Worm (Caenorhabditis elegans) whole organism, L3 larva: ENCODE data around the gene msp-51.
"Not testable (repeated sequence)": the region's sequence is repeated elsewhere in the genome, so short reads cannot be mapped to it uniquely, and the experiment has no call there.

Experiments used
- ZK546.5 ChIP-seq: sonication (generic microtip); optimal IDR thresholded peaks from 2 replicates; lab custom pipeline; 2017; ENCODE audit warnings: missing biosample characterization, missing genetic modification characterization
- aly-2 ChIP-seq: fragments of 150-350 bp; optimal IDR thresholded peaks from 2 replicates; lab custom pipeline; 2014; ENCODE audit warnings: missing biosample characterization, missing genetic modification characterization
- ama-1 ChIP-seq: fragments of 150-350 bp; optimal IDR thresholded peaks from 2 replicates; lab custom pipeline; 2018
- ceh-16 ChIP-seq: sonication (generic microtip); optimal IDR thresholded peaks from 2 replicates; lab custom pipeline; 2017; ENCODE audit warnings: missing biosample characterization, missing genetic modification characterization
- ceh-28 ChIP-seq: fragments of 150-350 bp; optimal IDR thresholded peaks from 2 replicates; lab custom pipeline; 2014; ENCODE audit warnings: missing biosample characterization, missing genetic modification reagents, missing genetic modification characterization
- daf-12 ChIP-seq: fragments of 150-350 bp; optimal IDR thresholded peaks from 2 replicates; lab custom pipeline; 2014; ENCODE audit warnings: missing biosample characterization, missing genetic modification reagents, missing genetic modification characterization
- egl-27 ChIP-seq: sonication (generic microtip); optimal IDR thresholded peaks from 4 replicates; lab custom pipeline; 2017; ENCODE audit warnings: missing biosample characterization, missing genetic modification reagents, missing genetic modification characterization
- egl-5 ChIP-seq: fragments of 150-350 bp; optimal IDR thresholded peaks from 2 replicates; lab custom pipeline; 2017; ENCODE audit warnings: missing biosample characterization, missing genetic modification reagents, missing genetic modification characterization, inconsistent platforms
- elt-1 ChIP-seq: fragments of 150-350 bp; optimal IDR thresholded peaks from 2 replicates; lab custom pipeline; 2014; ENCODE audit warnings: missing biosample characterization, missing genetic modification characterization
- elt-2 ChIP-seq: sonication (generic microtip); optimal IDR thresholded peaks from 2 replicates; lab custom pipeline; 2016; ENCODE audit warnings: missing genetic modification reagents, mild to moderate bottlenecking, missing genetic modification characterization, missing compliant biosample characterization
- elt-3 ChIP-seq, 3 experiments: fragments of 150-350 bp in 1 of 3; sonication (generic microtip) in 2 of 3; optimal IDR thresholded peaks; 2 replicates in 2 of 3; 4 replicates in 1 of 3; lab custom pipeline; 2014 to 2017; ENCODE audit warnings: missing biosample characterization in 3 of 3, missing genetic modification characterization in 3 of 3
- fkh-10 ChIP-seq: sonication (generic microtip); optimal IDR thresholded peaks from 2 replicates; lab custom pipeline; 2017; ENCODE audit warnings: missing biosample characterization, missing genetic modification reagents, missing genetic modification characterization
- fos-1 ChIP-seq: fragments of 150-350 bp; optimal IDR thresholded peaks from 2 replicates; lab custom pipeline; 2014; ENCODE audit warnings: missing biosample characterization, missing genetic modification characterization
- hmg-11 ChIP-seq: sonication (generic microtip); optimal IDR thresholded peaks from 2 replicates; lab custom pipeline; 2016; ENCODE audit warnings: missing genetic modification characterization, missing compliant biosample characterization
- jun-1 ChIP-seq: fragments of 150-350 bp; optimal IDR thresholded peaks from 2 replicates; lab custom pipeline; 2014; ENCODE audit warnings: missing biosample characterization, missing genetic modification reagents, missing genetic modification characterization
- lin-15B ChIP-seq: fragments of 150-350 bp; optimal IDR thresholded peaks from 2 replicates; lab custom pipeline; 2014; ENCODE audit warnings: missing biosample characterization, missing genetic modification characterization
- lsy-12 ChIP-seq: sonication (generic microtip); optimal IDR thresholded peaks from 2 replicates; lab custom pipeline; 2016; ENCODE audit warnings: mild to moderate bottlenecking, missing genetic modification characterization, missing compliant biosample characterization
- mdl-1 ChIP-seq: fragments of 150-350 bp; optimal IDR thresholded peaks from 2 replicates; lab custom pipeline; 2014; ENCODE audit warnings: missing biosample characterization, missing genetic modification characterization
- mml-1 ChIP-seq: fragments of 150-350 bp; sonication (generic microtip); optimal IDR thresholded peaks from 3 replicates; lab custom pipeline; 2014; ENCODE audit warnings: missing biosample characterization, missing genetic modification characterization
- nfya-1 ChIP-seq: sonication (generic microtip); optimal IDR thresholded peaks from 2 replicates; lab custom pipeline; 2017; ENCODE audit warnings: missing genetic modification characterization, mild to moderate bottlenecking, missing compliant biosample characterization, antibody characterized with exemption, moderate library complexity; ENCODE audit not compliant: insufficient read depth
- nhr-23 ChIP-seq: fragments of 150-350 bp; optimal IDR thresholded peaks from 2 replicates; lab custom pipeline; 2014; ENCODE audit warnings: missing biosample characterization, missing genetic modification reagents, missing genetic modification characterization
- nhr-25 ChIP-seq: sonication (generic microtip); optimal IDR thresholded peaks from 2 replicates; lab custom pipeline; 2017; ENCODE audit warnings: missing biosample characterization, missing genetic modification characterization
- nhr-28 ChIP-seq: fragments of 150-350 bp; optimal IDR thresholded peaks from 2 replicates; lab custom pipeline; 2014; ENCODE audit warnings: missing biosample characterization, missing genetic modification characterization
- nhr-43 ChIP-seq: sonication (generic microtip); optimal IDR thresholded peaks from 2 replicates; lab custom pipeline; 2016; ENCODE audit warnings: mild to moderate bottlenecking, missing genetic modification characterization, missing compliant biosample characterization; ENCODE audit not compliant: poor library complexity, severe bottlenecking
- nhr-76 ChIP-seq: fragments of 150-350 bp; sonication (generic microtip); optimal IDR thresholded peaks from 5 replicates; lab custom pipeline; 2014; ENCODE audit warnings: missing biosample characterization, missing genetic modification characterization
- pha-4 ChIP-seq: fragments of 150-350 bp; optimal IDR thresholded peaks from 2 replicates; lab custom pipeline; 2014; ENCODE audit warnings: missing biosample characterization, missing genetic modification reagents, missing genetic modification characterization
- pqm-1 ChIP-seq: fragments of 150-350 bp; optimal IDR thresholded peaks from 2 replicates; lab custom pipeline; 2017; ENCODE audit warnings: missing biosample characterization, missing genetic modification characterization, inconsistent platforms
- sea-2 ChIP-seq: fragments of 150-350 bp; sonication (generic microtip); optimal IDR thresholded peaks from 4 replicates; lab custom pipeline; 2014; ENCODE audit warnings: missing biosample characterization, missing genetic modification reagents, missing genetic modification characterization
- skn-1 ChIP-seq: fragments of 150-350 bp; optimal IDR thresholded peaks from 2 replicates; lab custom pipeline; 2014; ENCODE audit warnings: missing biosample characterization, missing genetic modification characterization
- snpc-4 ChIP-seq: fragments of 150-350 bp; optimal IDR thresholded peaks from 2 replicates; lab custom pipeline; 2014; ENCODE audit warnings: missing biosample characterization, missing genetic modification characterization
- unc-39 ChIP-seq: sonication (generic microtip); optimal IDR thresholded peaks from 4 replicates; lab custom pipeline; 2017; ENCODE audit warnings: missing biosample characterization, missing genetic modification characterization
- unc-62 ChIP-seq: fragments of 150-350 bp; sonication (generic microtip); optimal IDR thresholded peaks from 4 replicates; lab custom pipeline; 2014; ENCODE audit warnings: missing biosample characterization, missing genetic modification reagents, missing genetic modification characterization

msp-51 gene

DNA sequence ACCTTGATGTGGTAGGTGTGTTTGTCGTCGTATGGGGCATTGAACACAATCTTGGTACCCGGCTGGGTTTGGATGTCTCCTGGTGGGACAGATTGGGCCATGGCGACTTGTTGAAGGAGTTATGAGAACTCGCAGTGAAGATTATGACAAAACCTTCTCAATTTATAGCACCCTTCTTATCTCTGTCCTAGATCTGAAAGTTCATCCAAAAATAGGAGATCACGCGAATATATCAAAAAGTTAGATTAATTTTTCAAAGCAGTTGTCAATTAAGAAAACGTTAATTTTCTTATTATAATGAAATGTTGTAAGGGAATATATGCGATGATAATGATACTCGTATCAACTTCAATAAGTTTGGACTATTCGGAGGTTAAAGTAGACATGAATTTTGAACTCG is at the start of gene msp-51:
Gene msp-51 (minus strand): TSS at position 101 of the 400 bp plus-strand sequence.
- TF ChIP-seq mdl-1 (tag; lab: Kevin White, UChicago); ama-1 (lab: Kevin White, UChicago); fos-1: not testable (repeated sequence)

DNA sequence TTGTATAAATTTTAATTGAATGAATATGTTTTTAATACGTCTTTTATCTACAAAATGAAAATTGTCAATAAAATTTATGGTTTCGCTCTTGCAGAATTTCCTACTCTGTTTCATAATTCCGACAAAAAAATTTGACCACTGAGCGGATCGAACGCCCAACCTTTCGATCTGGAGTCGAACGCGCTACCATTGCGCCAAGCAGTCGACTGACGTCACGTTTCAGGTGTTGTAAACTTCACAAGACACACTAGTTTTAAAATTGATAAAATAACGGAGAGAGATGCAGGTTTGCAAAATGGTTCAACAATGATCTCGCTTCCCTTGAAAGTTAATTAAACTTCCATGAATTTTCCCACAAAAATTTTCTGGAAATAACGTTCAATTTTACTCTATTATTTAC is 49.0 kb upstream of the msp-51 start:
- TF ChIP-seq unc-39 (tag; lab: Kevin White, UChicago) (no peak), pqm-1 (peak; percentile 22), sea-2 (GFP tag; lab: Kevin White, UChicago) (no peak), elt-2 (tag; lab: Kevin White, UChicago) (peak; percentile 30), nfya-1 (peak; percentile 13), nhr-76 (no peak), nhr-43 (tag; lab: Kevin White, UChicago) (peak; percentile 17), hmg-11 (tag; lab: Kevin White, UChicago) (no peak)

DNA sequence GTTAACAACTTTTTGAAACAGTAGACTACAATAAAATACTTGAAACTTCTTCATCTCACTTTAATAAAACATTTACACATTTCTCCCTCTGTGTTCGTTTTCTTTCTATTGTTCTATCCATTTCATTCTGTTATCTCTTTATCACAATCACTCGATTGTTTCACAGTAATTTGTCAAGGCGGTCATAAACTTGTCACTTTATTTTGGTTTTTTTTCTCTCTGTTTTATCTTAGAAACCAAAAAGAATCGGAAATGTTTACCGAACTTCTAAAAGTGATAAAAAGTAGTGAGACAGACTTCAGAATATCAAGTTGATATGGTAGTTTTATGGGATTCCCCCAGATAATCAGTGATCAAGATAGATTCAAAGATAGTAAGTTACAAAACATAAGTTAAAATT is 44.1 kb upstream of the msp-51 start, which contains the start of gene Y4C6B.2:
Gene Y4C6B.2 (plus strand): TSS at position 320 of the 400 bp plus-strand sequence.
- TF ChIP-seq nhr-23 (no peak), elt-3 (tag; optimal IDR thresholded peaks at IDR 0.05; lab: Kevin White, UChicago) (peak in 1 of 3 experiments; percentile 24), ama-1 (lab: Kevin White, UChicago) (no peak)

DNA sequence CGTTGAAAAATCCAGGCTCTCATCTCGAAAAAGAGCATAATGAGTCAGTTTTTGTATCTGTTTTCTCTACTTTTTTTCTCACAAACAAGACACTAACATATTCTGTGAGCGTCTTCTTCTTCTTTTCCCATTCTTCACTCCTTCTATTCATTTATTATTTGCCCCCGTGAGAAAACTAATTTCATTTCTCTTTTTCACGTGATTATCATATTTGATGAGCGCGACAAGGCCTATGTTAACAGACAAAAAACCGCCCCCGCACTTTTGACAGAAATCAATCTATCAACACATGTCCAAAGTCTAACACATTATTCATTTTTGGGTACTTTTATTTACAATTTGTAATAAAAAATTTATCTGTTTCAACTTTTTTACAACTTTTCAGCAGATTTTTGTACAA is 42.5 kb upstream of the msp-51 start:
- no peak for TF ChIP-seq fkh-10 (GFP tag; lab: Kevin White, UChicago)
- no peak for TF ChIP-seq jun-1
- no peak for TF ChIP-seq mdl-1 (tag; lab: Kevin White, UChicago)
- no peak for TF ChIP-seq skn-1 (tag; lab: Kevin White, UChicago)
- TF ChIP-seq ceh-28 (tag; lab: Kevin White, UChicago): no peak
- no peak for TF ChIP-seq mml-1 (tag; lab: Kevin White, UChicago)
- no peak for TF ChIP-seq elt-2 (tag; lab: Kevin White, UChicago)
- TF ChIP-seq unc-62: no peak
- TF ChIP-seq unc-39 (tag; lab: Kevin White, UChicago): no peak
- TF ChIP-seq lin-15B: no peak
- no peak for TF ChIP-seq ceh-16 (tag; lab: Kevin White, UChicago)
- TF ChIP-seq egl-27 (tag; lab: Kevin White, UChicago): no peak
- no peak for TF ChIP-seq daf-12
- no peak for TF ChIP-seq aly-2
- TF ChIP-seq ama-1 (lab: Kevin White, UChicago): no peak
- TF ChIP-seq sea-2 (GFP tag; lab: Kevin White, UChicago): no peak
- no peak for TF ChIP-seq nhr-76
- TF ChIP-seq, all 47 proteins: peak for 0

DNA sequence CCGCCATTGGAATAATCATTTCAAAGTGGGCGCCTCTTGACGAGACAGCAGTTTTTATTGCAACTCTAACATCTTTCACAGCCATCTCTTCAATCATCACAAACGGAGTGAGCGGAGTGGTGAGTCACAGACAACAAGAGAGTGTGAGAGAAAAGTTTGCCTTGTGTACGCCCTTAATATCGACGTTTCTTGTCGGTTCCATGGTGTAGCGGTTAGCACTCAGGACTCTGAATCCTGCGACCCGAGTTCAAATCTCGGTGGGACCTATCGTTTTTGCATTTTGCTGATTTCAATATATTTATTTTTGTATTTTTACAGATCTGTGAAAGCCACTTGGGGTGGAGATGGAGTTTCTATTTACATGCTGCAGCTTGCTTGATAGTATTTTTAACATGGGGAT is 39.4 kb upstream of the msp-51 start:
- TF ChIP-seq jun-1 (peak; percentile 23), nhr-43 (tag; lab: Kevin White, UChicago) (peak; percentile 57), nhr-25 (tag; lab: Kevin White, UChicago) (peak; percentile 34), lin-15B (peak; percentile 40), pha-4 (tag; lab: Kevin White, UChicago) (peak; percentile 63), ama-1 (lab: Kevin White, UChicago) (no peak), hmg-11 (tag; lab: Kevin White, UChicago) (peak; percentile 56), elt-1 (tag; lab: Kevin White, UChicago) (no peak), daf-12 (no peak), nfya-1 (peak; percentile 63), ZK546.5 (tag; lab: Kevin White, UChicago) (no peak), egl-5 (peak; percentile 46), lsy-12 (tag; lab: Kevin White, UChicago) (peak; percentile 42), skn-1 (tag; lab: Kevin White, UChicago) (peak; percentile 39), aly-2 (no peak), snpc-4 (peak; percentile 9), elt-2 (tag; lab: Kevin White, UChicago) (peak; percentile 10), nhr-28 (tag; lab: Kevin White, UChicago) (no peak), egl-27 (tag; lab: Kevin White, UChicago) (no peak), pqm-1 (peak; percentile 52)
